Worm (Caenorhabditis elegans) whole organism, mixed stage, embryonic: ENCODE data around the gene daf-12.
A peak's percentile ranks its signal among the peaks of the same experiment; 100 is the strongest.

Source experiments
- M03D4.4 ChIP-seq: sonication (generic microtip); optimal IDR thresholded peaks from 2 replicates; lab custom pipeline; 2017; ENCODE audit warnings: mild to moderate bottlenecking, missing genetic modification characterization, missing compliant biosample characterization
- ceh-43 ChIP-seq: fragments of 200-800 bp; sonication (Bioruptor generic); optimal IDR thresholded peaks from 2 replicates; lab custom pipeline; 2018; ENCODE audit warnings: mild to moderate bottlenecking, missing genetic modification characterization, moderate library complexity, missing compliant biosample characterization
- ceh-83 ChIP-seq: fragments of 200-800 bp; sonication (Bioruptor generic); optimal IDR thresholded peaks from 2 replicates; lab custom pipeline; 2018; ENCODE audit warnings: mild to moderate bottlenecking, missing genetic modification characterization, missing compliant biosample characterization
- ces-1 ChIP-seq: fragments of 150-350 bp; optimal IDR thresholded peaks from 2 replicates; lab custom pipeline; 2014; ENCODE audit warnings: missing biosample characterization, missing genetic modification reagents, missing genetic modification characterization
- cnd-1 ChIP-seq: fragments of 200-800 bp; sonication (Bioruptor generic); optimal IDR thresholded peaks from 2 replicates; lab custom pipeline; 2018; ENCODE audit warnings: mild to moderate bottlenecking, missing genetic modification characterization, missing compliant biosample characterization
- drap-1 ChIP-seq: fragments of 200-800 bp; sonication (Bioruptor generic); optimal IDR thresholded peaks from 3 replicates; lab custom pipeline; 2018; ENCODE audit warnings: mild to moderate bottlenecking, missing genetic modification characterization, missing compliant biosample characterization
- elt-1 ChIP-seq: sonication (generic microtip); optimal IDR thresholded peaks from 2 replicates; lab custom pipeline; 2017; ENCODE audit warnings: missing genetic modification characterization, mild to moderate bottlenecking, missing compliant biosample characterization, antibody characterized with exemption, moderate library complexity, borderline replicate concordance; ENCODE audit not compliant: insufficient read depth
- elt-3 ChIP-seq: fragments of 150-350 bp; optimal IDR thresholded peaks from 2 replicates; lab custom pipeline; 2014; ENCODE audit warnings: missing biosample characterization, missing genetic modification characterization
- flh-1 ChIP-seq: fragments of 200-800 bp; sonication (Bioruptor generic); optimal IDR thresholded peaks from 2 replicates; lab custom pipeline; 2018; ENCODE audit warnings: mild to moderate bottlenecking, missing genetic modification characterization, moderate library complexity, missing compliant biosample characterization
- ham-2 ChIP-seq: fragments of 200-800 bp; sonication (Bioruptor generic); optimal IDR thresholded peaks from 2 replicates; lab custom pipeline; 2018; ENCODE audit warnings: mild to moderate bottlenecking, missing genetic modification characterization, missing compliant biosample characterization
- hlh-1 ChIP-seq: fragments of 150-350 bp; optimal IDR thresholded peaks from 2 replicates; lab custom pipeline; 2014; ENCODE audit warnings: missing biosample characterization, missing genetic modification reagents, missing genetic modification characterization
- lin-32 ChIP-seq: fragments of 200-800 bp; sonication (Bioruptor generic); optimal IDR thresholded peaks from 2 replicates; lab custom pipeline; 2018; ENCODE audit warnings: mild to moderate bottlenecking, missing genetic modification characterization, missing compliant biosample characterization
- lsy-2 ChIP-seq: fragments of 150-350 bp; optimal IDR thresholded peaks from 2 replicates; lab custom pipeline; 2014; ENCODE audit warnings: missing biosample characterization, missing genetic modification characterization
- mep-1 ChIP-seq: fragments of 150-350 bp; optimal IDR thresholded peaks from 2 replicates; lab custom pipeline; 2017; ENCODE audit warnings: missing biosample characterization, missing genetic modification reagents, missing genetic modification characterization, inconsistent platforms
- mls-2 ChIP-seq: sonication (generic microtip); optimal IDR thresholded peaks from 2 replicates; lab custom pipeline; 2016; ENCODE audit warnings: mild to moderate bottlenecking, missing genetic modification characterization, moderate library complexity, missing compliant biosample characterization
- nhr-12 ChIP-seq: fragments of 150-350 bp; optimal IDR thresholded peaks from 2 replicates; lab custom pipeline; 2014; ENCODE audit warnings: missing biosample characterization, missing genetic modification characterization
- nhr-2 ChIP-seq: fragments of 150-350 bp; optimal IDR thresholded peaks from 2 replicates; lab custom pipeline; 2014; ENCODE audit warnings: missing biosample characterization, missing genetic modification characterization
- nhr-28 ChIP-seq: fragments of 150-350 bp; optimal IDR thresholded peaks from 2 replicates; lab custom pipeline; 2014; ENCODE audit warnings: missing biosample characterization, missing genetic modification characterization
- nhr-76 ChIP-seq: sonication (generic microtip); optimal IDR thresholded peaks from 2 replicates; lab custom pipeline; 2017; ENCODE audit warnings: missing biosample characterization, missing genetic modification characterization
- pha-4 ChIP-seq: fragments of 150-350 bp; optimal IDR thresholded peaks from 2 replicates; lab custom pipeline; 2018; ENCODE audit warnings: missing biosample characterization, missing genetic modification reagents, missing genetic modification characterization
- sem-2 ChIP-seq: fragments of 200-800 bp; sonication (Bioruptor generic); optimal IDR thresholded peaks from 2 replicates; lab custom pipeline; 2018; ENCODE audit warnings: mild to moderate bottlenecking, missing genetic modification characterization, missing compliant biosample characterization
- snpc-4 ChIP-seq: fragments of 150-350 bp; optimal IDR thresholded peaks from 2 replicates; lab custom pipeline; 2014; ENCODE audit warnings: missing biosample characterization, missing genetic modification characterization
- tbx-8 ChIP-seq: fragments of 200-800 bp; sonication (Bioruptor generic); optimal IDR thresholded peaks from 2 replicates; lab custom pipeline; 2018; ENCODE audit warnings: mild to moderate bottlenecking, missing genetic modification characterization, moderate library complexity, missing compliant biosample characterization
- unc-120 ChIP-seq: sonication (generic microtip); optimal IDR thresholded peaks from 2 replicates; lab custom pipeline; 2017; ENCODE audit warnings: missing genetic modification characterization, missing compliant biosample characterization; ENCODE audit not compliant: poor library complexity, severe bottlenecking
- unc-39 ChIP-seq: fragments of 150-350 bp; optimal IDR thresholded peaks from 2 replicates; lab custom pipeline; 2014; ENCODE audit warnings: missing biosample characterization, missing genetic modification characterization
- unc-62 ChIP-seq: fragments of 150-350 bp; optimal IDR thresholded peaks from 2 replicates; lab custom pipeline; 2014; ENCODE audit warnings: missing biosample characterization, missing genetic modification reagents, missing genetic modification characterization
- zip-8 ChIP-seq: fragments of 150-350 bp; optimal IDR thresholded peaks from 2 replicates; lab custom pipeline; 2014; ENCODE audit warnings: missing biosample characterization, missing genetic modification characterization
- ztf-11 ChIP-seq: fragments of 150-350 bp; optimal IDR thresholded peaks from 2 replicates; lab custom pipeline; 2014; ENCODE audit warnings: missing biosample characterization, missing genetic modification characterization

The daf-12 gene

DNA sequence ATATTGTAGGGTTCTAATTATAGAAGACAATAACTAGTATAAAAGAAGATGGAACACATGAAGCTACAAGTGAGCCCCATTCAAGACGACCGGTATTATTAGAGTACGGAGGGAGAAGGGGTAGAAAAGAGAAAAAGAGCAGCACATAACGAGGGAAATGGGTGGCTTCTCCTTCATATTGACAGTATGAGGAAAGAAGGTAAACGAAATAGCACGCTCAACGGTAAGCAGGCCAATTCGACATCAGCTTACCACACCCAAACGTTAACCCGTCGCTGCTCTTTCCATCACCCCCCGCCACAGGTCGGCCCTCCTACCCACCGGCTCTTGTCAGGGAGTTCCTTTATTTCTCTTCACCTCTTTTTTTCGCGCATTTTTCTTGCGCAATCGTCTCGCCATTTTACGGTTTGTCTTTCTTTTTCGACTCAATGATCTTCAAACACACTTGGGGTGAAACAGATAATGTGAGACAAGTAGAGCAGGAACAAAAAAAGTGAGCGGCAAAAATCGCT lies 17.0 kb upstream of the daf-12 start:
- TF ChIP-seq tbx-8: no peak
- peak; percentile 63 for TF ChIP-seq pha-4 (tag; lab: Kevin White, UChicago)
- TF ChIP-seq zip-8 (tag; lab: Kevin White, UChicago): peak; percentile 43

DNA sequence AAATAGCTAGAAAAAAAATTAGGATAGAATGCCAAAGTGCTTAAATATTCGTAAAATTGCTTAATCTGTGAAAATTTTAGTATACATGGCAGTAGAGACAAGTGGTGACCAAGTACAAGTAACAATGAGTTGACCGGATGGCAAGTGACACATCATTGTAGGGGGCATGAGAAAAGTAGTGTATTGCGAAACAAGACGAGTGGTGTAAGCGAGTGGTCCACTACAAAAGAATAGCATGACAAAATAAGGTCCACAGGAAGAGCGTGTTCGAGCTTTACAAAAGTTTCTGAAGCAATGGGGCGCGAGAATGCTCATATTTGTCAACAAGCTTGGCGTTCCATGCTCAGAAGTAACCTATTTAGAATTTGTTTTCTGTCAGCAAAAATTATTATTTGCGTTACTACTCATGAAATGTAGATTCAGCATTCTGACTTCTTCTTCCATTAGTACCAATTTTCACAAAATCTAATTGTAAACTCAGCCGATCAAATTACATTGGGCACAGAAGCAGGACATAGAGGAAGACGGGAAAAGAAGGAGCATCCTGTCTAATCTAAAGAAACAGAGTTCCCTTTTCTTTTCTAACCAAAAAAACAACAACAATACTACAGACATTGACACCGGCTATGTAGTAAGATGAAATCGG lies 16.0 kb upstream of the daf-12 start:
- TF ChIP-seq M03D4.4 (no peak), ces-1 (peak; percentile 96), ceh-43 (no peak), nhr-2 (tag; lab: Kevin White, UChicago) (peak; percentile 10)

DNA sequence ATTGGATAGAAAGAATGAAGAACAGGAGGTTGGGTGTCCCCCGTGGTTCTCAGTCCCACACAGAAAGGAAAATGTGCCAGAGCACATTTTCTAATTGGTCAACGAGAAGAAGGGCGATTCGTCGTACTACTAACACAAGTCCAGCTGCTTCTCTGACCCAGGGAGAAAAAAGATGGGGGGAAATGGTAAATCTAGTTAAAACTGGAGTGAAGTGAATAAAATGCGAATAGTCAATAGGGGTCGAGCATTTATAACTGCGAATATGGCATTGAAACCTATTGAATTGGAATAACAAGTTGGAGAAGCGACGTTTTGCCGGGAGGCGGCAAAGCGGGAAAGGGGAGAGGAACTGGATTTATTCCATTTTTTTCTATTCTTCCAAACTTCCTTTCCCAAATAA lies 13.1 kb upstream of the daf-12 start:
- TF ChIP-seq mep-1 (tag; lab: Kevin White, UChicago) (no peak), ces-1 (peak; percentile 81), cnd-1 (tag; lab: Kevin White, UChicago) (peak; percentile 25)

DNA sequence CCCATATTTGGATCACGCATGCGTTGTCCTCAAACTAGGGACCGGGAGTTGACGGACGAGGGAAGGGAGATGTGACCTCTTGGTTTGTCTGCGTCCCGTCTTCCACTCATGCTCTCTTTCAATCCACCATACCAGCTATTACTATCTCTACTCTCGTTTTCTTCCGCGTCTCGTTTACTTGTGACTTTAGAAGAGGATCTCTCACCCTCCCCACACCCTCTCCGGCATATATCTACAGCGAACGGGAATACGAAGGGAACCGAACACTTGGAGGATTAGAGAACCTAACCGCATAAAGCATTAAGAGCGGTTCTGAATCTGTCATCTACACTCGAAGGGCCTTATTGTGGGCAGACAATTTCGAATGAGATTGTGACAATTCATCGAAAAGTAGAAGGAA lies 12.6 kb upstream of the daf-12 start:
- peak; percentile 55 for TF ChIP-seq nhr-2 (tag; lab: Kevin White, UChicago)
- TF ChIP-seq nhr-28 (tag; lab: Kevin White, UChicago): no peak
- TF ChIP-seq M03D4.4: no peak
- no peak for TF ChIP-seq cnd-1 (tag; lab: Kevin White, UChicago)
- no peak for TF ChIP-seq ceh-43
- TF ChIP-seq drap-1: peak; percentile 16
- no peak for TF ChIP-seq flh-1 (GFP tag; lab: Kevin White, UChicago)
- no peak for TF ChIP-seq sem-2
- TF ChIP-seq ces-1: peak; percentile 52
- no peak for TF ChIP-seq lin-32 (GFP tag; lab: Kevin White, UChicago)
- TF ChIP-seq nhr-76 (tag; lab: Kevin White, UChicago): no peak
- TF ChIP-seq unc-62 (GFP tag; lab: Kevin White, UChicago): no peak
- no peak for TF ChIP-seq elt-1
- TF ChIP-seq nhr-12 (tag; lab: Kevin White, UChicago): no peak
- no peak for TF ChIP-seq mls-2 (tag; lab: Kevin White, UChicago)
- TF ChIP-seq ceh-83 (GFP tag; lab: Kevin White, UChicago): no peak
- peak; percentile 53 for TF ChIP-seq ham-2
- no peak for TF ChIP-seq elt-3 (tag; lab: Kevin White, UChicago)
- TF ChIP-seq unc-120: peak; percentile 30
- TF ChIP-seq ztf-11 (tag; lab: Kevin White, UChicago): no peak
- no peak for TF ChIP-seq lsy-2 (tag; lab: Kevin White, UChicago)

DNA sequence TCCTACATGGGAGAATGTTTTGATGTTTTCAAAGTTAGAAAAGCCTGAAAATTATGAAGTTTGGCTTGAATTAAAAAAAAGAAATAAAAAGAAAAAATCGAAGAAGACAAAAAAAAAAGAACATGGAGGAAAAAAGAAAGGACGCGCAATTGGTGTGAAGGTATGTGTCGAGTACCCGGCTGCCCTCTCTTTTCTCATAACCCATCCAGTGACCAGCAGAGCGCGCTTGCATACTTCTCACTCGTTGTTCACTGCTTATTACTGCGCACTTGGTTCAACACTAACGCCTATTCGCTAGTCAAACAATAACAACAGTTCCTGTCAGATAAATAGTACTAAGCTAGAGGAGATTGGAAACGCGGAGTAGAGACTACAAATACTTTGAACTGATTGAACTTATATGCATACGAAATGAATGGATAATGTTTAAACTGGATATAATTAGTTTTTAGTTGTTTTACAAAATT lies 11.5 kb upstream of the daf-12 start, which contains the start of gene abl-1:
Gene abl-1 (minus strand): TSS at position 51 of the 467 bp plus-strand sequence.
- TF ChIP-seq ces-1: no peak
- TF ChIP-seq elt-1: no peak
- TF ChIP-seq nhr-2 (tag; lab: Kevin White, UChicago): peak; percentile 23
- TF ChIP-seq nhr-28 (tag; lab: Kevin White, UChicago): no peak
- TF ChIP-seq unc-39 (tag; lab: Kevin White, UChicago): no peak
- TF ChIP-seq hlh-1 (tag; lab: Kevin White, UChicago): peak; percentile 42
- peak; percentile 48 for TF ChIP-seq mep-1 (tag; lab: Kevin White, UChicago)
- peak; percentile 17 for TF ChIP-seq ham-2
- TF ChIP-seq pha-4 (tag; lab: Kevin White, UChicago): peak; percentile 74
- no peak for TF ChIP-seq unc-62 (GFP tag; lab: Kevin White, UChicago)
- no peak for TF ChIP-seq lin-32 (GFP tag; lab: Kevin White, UChicago)
- TF ChIP-seq, all 35 proteins: peak for 5

DNA sequence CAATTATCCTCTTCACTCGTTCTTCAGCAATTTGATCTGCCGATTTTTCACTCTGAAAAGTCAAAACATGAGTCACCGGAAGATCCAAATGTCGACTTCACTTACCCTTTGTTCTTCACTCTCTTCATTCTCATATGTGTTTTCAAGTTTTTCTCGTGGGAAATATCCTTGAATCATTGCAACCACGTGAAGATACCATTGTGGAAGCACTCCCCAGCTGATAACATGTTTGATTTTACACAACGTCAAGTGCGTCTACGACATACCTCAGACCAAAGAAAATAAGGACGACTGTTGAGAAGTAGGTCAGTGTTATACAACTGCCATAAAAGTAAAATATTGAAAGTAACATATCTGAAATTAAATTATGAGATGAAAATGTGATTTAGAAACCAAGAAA lies 7.3 kb upstream of the daf-12 start, which contains the start of gene M79.2:
Gene M79.2 (minus strand): TSS at position 354 of the 400 bp plus-strand sequence.
- no peak for TF ChIP-seq ham-2
- no peak for TF ChIP-seq snpc-4 (tag; lab: Kevin White, UChicago)
- TF ChIP-seq ztf-11 (tag; lab: Kevin White, UChicago): no peak
- no peak for TF ChIP-seq elt-3 (tag; lab: Kevin White, UChicago)
- no peak for TF ChIP-seq nhr-76 (tag; lab: Kevin White, UChicago)
- TF ChIP-seq unc-39 (tag; lab: Kevin White, UChicago): no peak
- TF ChIP-seq hlh-1 (tag; lab: Kevin White, UChicago): no peak
- no peak for TF ChIP-seq nhr-12 (tag; lab: Kevin White, UChicago)
